Worm (Caenorhabditis elegans) whole organism, L3 larva: ENCODE results near the gene cest-35.1.

Source experiments
- R02D3.7 ChIP-seq: fragments of 150-350 bp; optimal IDR thresholded peaks from 2 replicates; lab custom pipeline; 2014; ENCODE audit warnings: missing biosample characterization, missing genetic modification characterization
- ZK546.5 ChIP-seq: sonication (generic microtip); optimal IDR thresholded peaks from 2 replicates; lab custom pipeline; 2017; ENCODE audit warnings: missing biosample characterization, missing genetic modification characterization
- aly-2 ChIP-seq: fragments of 150-350 bp; optimal IDR thresholded peaks from 2 replicates; lab custom pipeline; 2014; ENCODE audit warnings: missing biosample characterization, missing genetic modification characterization
- ama-1 ChIP-seq: fragments of 150-350 bp; optimal IDR thresholded peaks from 2 replicates; lab custom pipeline; 2018
- ceh-16 ChIP-seq: sonication (generic microtip); optimal IDR thresholded peaks from 2 replicates; lab custom pipeline; 2017; ENCODE audit warnings: missing biosample characterization, missing genetic modification characterization
- ceh-28 ChIP-seq: fragments of 150-350 bp; optimal IDR thresholded peaks from 2 replicates; lab custom pipeline; 2014; ENCODE audit warnings: missing biosample characterization, missing genetic modification reagents, missing genetic modification characterization
- ceh-82 ChIP-seq: fragments of 150-350 bp; optimal IDR thresholded peaks from 2 replicates; lab custom pipeline; 2014; ENCODE audit warnings: missing biosample characterization, missing genetic modification characterization
- ceh-9 ChIP-seq: sonication (generic microtip); optimal IDR thresholded peaks from 2 replicates; lab custom pipeline; 2018; ENCODE audit warnings: missing biosample characterization, missing genetic modification characterization
- daf-12 ChIP-seq: fragments of 150-350 bp; optimal IDR thresholded peaks from 2 replicates; lab custom pipeline; 2014; ENCODE audit warnings: missing biosample characterization, missing genetic modification reagents, missing genetic modification characterization
- egl-27 ChIP-seq: sonication (generic microtip); optimal IDR thresholded peaks from 4 replicates; lab custom pipeline; 2017; ENCODE audit warnings: missing biosample characterization, missing genetic modification reagents, missing genetic modification characterization
- egl-5 ChIP-seq: fragments of 150-350 bp; optimal IDR thresholded peaks from 2 replicates; lab custom pipeline; 2017; ENCODE audit warnings: missing biosample characterization, missing genetic modification reagents, missing genetic modification characterization, inconsistent platforms
- elt-1 ChIP-seq: fragments of 150-350 bp; optimal IDR thresholded peaks from 2 replicates; lab custom pipeline; 2014; ENCODE audit warnings: missing biosample characterization, missing genetic modification characterization
- elt-2 ChIP-seq: sonication (generic microtip); optimal IDR thresholded peaks from 2 replicates; lab custom pipeline; 2016; ENCODE audit warnings: missing genetic modification reagents, mild to moderate bottlenecking, missing genetic modification characterization, missing compliant biosample characterization
- elt-3 ChIP-seq, 3 experiments: fragments of 150-350 bp in 1 of 3; sonication (generic microtip) in 2 of 3; optimal IDR thresholded peaks; 2 replicates in 2 of 3; 4 replicates in 1 of 3; lab custom pipeline; 2014 to 2017; ENCODE audit warnings: missing biosample characterization in 3 of 3, missing genetic modification characterization in 3 of 3
- eor-1 ChIP-seq, 2 experiments: fragments of 150-350 bp; optimal IDR thresholded peaks; 2 replicates each; lab custom pipeline; 2014 to 2018; ENCODE audit warnings: missing biosample characterization in 2 of 2, missing genetic modification characterization in 2 of 2
- fkh-10 ChIP-seq: sonication (generic microtip); optimal IDR thresholded peaks from 2 replicates; lab custom pipeline; 2017; ENCODE audit warnings: missing biosample characterization, missing genetic modification reagents, missing genetic modification characterization
- fkh-2 ChIP-seq: fragments of 150-350 bp; optimal IDR thresholded peaks from 2 replicates; lab custom pipeline; 2014; ENCODE audit warnings: missing biosample characterization, missing genetic modification reagents, missing genetic modification characterization
- fos-1 ChIP-seq: fragments of 150-350 bp; optimal IDR thresholded peaks from 2 replicates; lab custom pipeline; 2014; ENCODE audit warnings: missing biosample characterization, missing genetic modification characterization
- hmg-11 ChIP-seq: sonication (generic microtip); optimal IDR thresholded peaks from 2 replicates; lab custom pipeline; 2016; ENCODE audit warnings: missing genetic modification characterization, missing compliant biosample characterization
- jun-1 ChIP-seq: fragments of 150-350 bp; optimal IDR thresholded peaks from 2 replicates; lab custom pipeline; 2014; ENCODE audit warnings: missing biosample characterization, missing genetic modification reagents, missing genetic modification characterization
- lin-15B ChIP-seq: fragments of 150-350 bp; optimal IDR thresholded peaks from 2 replicates; lab custom pipeline; 2014; ENCODE audit warnings: missing biosample characterization, missing genetic modification characterization
- lin-39 ChIP-seq: fragments of 150-350 bp; optimal IDR thresholded peaks from 2 replicates; lab custom pipeline; 2018; ENCODE audit warnings: missing biosample characterization, missing genetic modification reagents, missing genetic modification characterization
- lsy-12 ChIP-seq: sonication (generic microtip); optimal IDR thresholded peaks from 2 replicates; lab custom pipeline; 2016; ENCODE audit warnings: mild to moderate bottlenecking, missing genetic modification characterization, missing compliant biosample characterization
- mdl-1 ChIP-seq: fragments of 150-350 bp; optimal IDR thresholded peaks from 2 replicates; lab custom pipeline; 2014; ENCODE audit warnings: missing biosample characterization, missing genetic modification characterization
- mml-1 ChIP-seq: fragments of 150-350 bp; sonication (generic microtip); optimal IDR thresholded peaks from 3 replicates; lab custom pipeline; 2014; ENCODE audit warnings: missing biosample characterization, missing genetic modification characterization
- nfya-1 ChIP-seq: sonication (generic microtip); optimal IDR thresholded peaks from 2 replicates; lab custom pipeline; 2017; ENCODE audit warnings: missing genetic modification characterization, mild to moderate bottlenecking, missing compliant biosample characterization, antibody characterized with exemption, moderate library complexity; ENCODE audit not compliant: insufficient read depth
- nhr-11 ChIP-seq: fragments of 150-350 bp; optimal IDR thresholded peaks from 2 replicates; lab custom pipeline; 2014; ENCODE audit warnings: missing biosample characterization, missing genetic modification characterization
- nhr-12 ChIP-seq: fragments of 150-350 bp; optimal IDR thresholded peaks from 2 replicates; lab custom pipeline; 2014; ENCODE audit warnings: missing biosample characterization, missing genetic modification characterization
- nhr-23 ChIP-seq: fragments of 150-350 bp; optimal IDR thresholded peaks from 2 replicates; lab custom pipeline; 2014; ENCODE audit warnings: missing biosample characterization, missing genetic modification reagents, missing genetic modification characterization
- nhr-237 ChIP-seq: fragments of 150-350 bp; optimal IDR thresholded peaks from 2 replicates; lab custom pipeline; 2014; ENCODE audit warnings: missing biosample characterization, missing genetic modification characterization
- nhr-25 ChIP-seq: sonication (generic microtip); optimal IDR thresholded peaks from 2 replicates; lab custom pipeline; 2017; ENCODE audit warnings: missing biosample characterization, missing genetic modification characterization
- nhr-28 ChIP-seq: fragments of 150-350 bp; optimal IDR thresholded peaks from 2 replicates; lab custom pipeline; 2014; ENCODE audit warnings: missing biosample characterization, missing genetic modification characterization
- nhr-43 ChIP-seq: sonication (generic microtip); optimal IDR thresholded peaks from 2 replicates; lab custom pipeline; 2016; ENCODE audit warnings: mild to moderate bottlenecking, missing genetic modification characterization, missing compliant biosample characterization; ENCODE audit not compliant: poor library complexity, severe bottlenecking
- nhr-67 ChIP-seq: fragments of 150-350 bp; optimal IDR thresholded peaks from 2 replicates; lab custom pipeline; 2014; ENCODE audit warnings: missing biosample characterization, missing genetic modification characterization
- nhr-76 ChIP-seq: fragments of 150-350 bp; sonication (generic microtip); optimal IDR thresholded peaks from 5 replicates; lab custom pipeline; 2014; ENCODE audit warnings: missing biosample characterization, missing genetic modification characterization
- nhr-77 ChIP-seq: fragments of 150-350 bp; optimal IDR thresholded peaks from 2 replicates; lab custom pipeline; 2014; ENCODE audit warnings: missing biosample characterization, missing genetic modification characterization
- pha-4 ChIP-seq: fragments of 150-350 bp; optimal IDR thresholded peaks from 2 replicates; lab custom pipeline; 2014; ENCODE audit warnings: missing biosample characterization, missing genetic modification reagents, missing genetic modification characterization
- pqm-1 ChIP-seq: fragments of 150-350 bp; optimal IDR thresholded peaks from 2 replicates; lab custom pipeline; 2017; ENCODE audit warnings: missing biosample characterization, missing genetic modification characterization, inconsistent platforms
- sea-2 ChIP-seq: fragments of 150-350 bp; sonication (generic microtip); optimal IDR thresholded peaks from 4 replicates; lab custom pipeline; 2014; ENCODE audit warnings: missing biosample characterization, missing genetic modification reagents, missing genetic modification characterization
- skn-1 ChIP-seq: fragments of 150-350 bp; optimal IDR thresholded peaks from 2 replicates; lab custom pipeline; 2014; ENCODE audit warnings: missing biosample characterization, missing genetic modification characterization
- snpc-4 ChIP-seq: fragments of 150-350 bp; optimal IDR thresholded peaks from 2 replicates; lab custom pipeline; 2014; ENCODE audit warnings: missing biosample characterization, missing genetic modification characterization
- tbx-2 ChIP-seq: sonication (generic microtip); optimal IDR thresholded peaks from 2 replicates; lab custom pipeline; 2016; ENCODE audit warnings: mild to moderate bottlenecking, missing genetic modification characterization, missing compliant biosample characterization
- unc-39 ChIP-seq: sonication (generic microtip); optimal IDR thresholded peaks from 4 replicates; lab custom pipeline; 2017; ENCODE audit warnings: missing biosample characterization, missing genetic modification characterization
- unc-62 ChIP-seq: fragments of 150-350 bp; sonication (generic microtip); optimal IDR thresholded peaks from 4 replicates; lab custom pipeline; 2014; ENCODE audit warnings: missing biosample characterization, missing genetic modification reagents, missing genetic modification characterization
- zag-1 ChIP-seq: fragments of 150-350 bp; optimal IDR thresholded peaks from 2 replicates; lab custom pipeline; 2014; ENCODE audit warnings: missing biosample characterization, missing genetic modification characterization
- ztf-11 ChIP-seq: fragments of 150-350 bp; optimal IDR thresholded peaks from 2 replicates; lab custom pipeline; 2014; ENCODE audit warnings: missing biosample characterization, missing genetic modification characterization
- ztf-4 ChIP-seq: fragments of 150-350 bp; optimal IDR thresholded peaks from 2 replicates; lab custom pipeline; 2014; ENCODE audit warnings: missing biosample characterization, missing genetic modification characterization

The cest-35.1 gene

ce11 chrV:5272034-5272433 lies 29.1 kb upstream of the cest-35.1 start:
- TF ChIP-seq ceh-28 (tag; lab: Kevin White, UChicago): no peak
- no peak for TF ChIP-seq aly-2 (tag; lab: Kevin White, UChicago)
- no peak for TF ChIP-seq ceh-9 (tag; lab: Kevin White, UChicago)
- TF ChIP-seq unc-39 (tag; lab: Kevin White, UChicago): no peak
- no peak for TF ChIP-seq mdl-1 (tag; lab: Kevin White, UChicago)
- no peak for TF ChIP-seq elt-1 (tag; lab: Kevin White, UChicago)
- no peak for TF ChIP-seq ama-1 (lab: Kevin White, UChicago)

- TF ChIP-seq nhr-43 (tag; lab: Kevin White, UChicago) (peak; percentile 47), elt-1 (tag; lab: Kevin White, UChicago) (no peak), lin-15B (tag; lab: Kevin White, UChicago) (no peak), tbx-2 (tag; lab: Kevin White, UChicago) (peak; percentile 9), nhr-23 (tag; lab: Kevin White, UChicago) (no peak), daf-12 (peak; percentile 25), ztf-4 (no peak), fos-1 (tag; lab: Kevin White, UChicago) (no peak), mdl-1 (tag; lab: Kevin White, UChicago) (peak; percentile 26), lsy-12 (peak; percentile 23), nhr-12 (tag; lab: Kevin White, UChicago) (no peak), unc-62 (GFP tag; lab: Kevin White, UChicago) (no peak), nhr-76 (tag; lab: Kevin White, UChicago) (no peak), nhr-11 (tag; lab: Kevin White, UChicago) (peak; percentile 44), jun-1 (tag; lab: Kevin White, UChicago) (peak; percentile 62), ZK546.5 (tag; lab: Kevin White, UChicago) (no peak), snpc-4 (tag; lab: Kevin White, UChicago) (no peak), ceh-28 (tag; lab: Kevin White, UChicago) (no peak), nhr-28 (tag; lab: Kevin White, UChicago) (no peak), sea-2 (GFP tag; lab: Kevin White, UChicago) (no peak), egl-5 (tag; lab: Kevin White, UChicago) (no peak), ceh-82 (no peak), mml-1 (tag; lab: Kevin White, UChicago) (peak; percentile 80), egl-27 (no peak), unc-39 (tag; lab: Kevin White, UChicago) (no peak), nhr-67 (tag; lab: Kevin White, UChicago) (no peak), R02D3.7 (no peak), zag-1 (tag; lab: Kevin White, UChicago) (no peak), fkh-10 (GFP tag; lab: Kevin White, UChicago) (no peak), skn-1 (tag; lab: Kevin White, UChicago) (peak; percentile 23), fkh-2 (tag; lab: Kevin White, UChicago) (no peak), ama-1 (lab: Kevin White, UChicago) (peak; percentile 73), pha-4 (tag; lab: Kevin White, UChicago) (peak; percentile 61), nhr-25 (tag; lab: Kevin White, UChicago) (no peak), pqm-1 (peak; percentile 87), hmg-11 (tag; lab: Kevin White, UChicago) (no peak), elt-3 (tag; optimal IDR thresholded peaks at IDR 0.05; lab: Kevin White, UChicago) (peak in 1 of 3 experiments; percentile 10), ztf-11 (tag; lab: Kevin White, UChicago) (no peak), aly-2 (tag; lab: Kevin White, UChicago) (no peak), nhr-77 (tag; lab: Kevin White, UChicago) (no peak), nfya-1 (tag; lab: Kevin White, UChicago) (peak; percentile 60), ceh-9 (tag; lab: Kevin White, UChicago) (no peak), eor-1 (tag; optimal IDR thresholded peaks at IDR 0.05; lab: Kevin White, UChicago) (no peak), ceh-16 (tag; lab: Kevin White, UChicago) (no peak), elt-2 (tag; lab: Kevin White, UChicago) (peak; percentile 93), lin-39 (peak; percentile 28), nhr-237 (tag; lab: Kevin White, UChicago) (no peak)
Observed at ce11 chrV:5271487-5271886, 28.6 kb upstream of the cest-35.1 start.
